Worm (Caenorhabditis elegans): ENCODE measurements around the gene Y38F1A.2.

DNA sequence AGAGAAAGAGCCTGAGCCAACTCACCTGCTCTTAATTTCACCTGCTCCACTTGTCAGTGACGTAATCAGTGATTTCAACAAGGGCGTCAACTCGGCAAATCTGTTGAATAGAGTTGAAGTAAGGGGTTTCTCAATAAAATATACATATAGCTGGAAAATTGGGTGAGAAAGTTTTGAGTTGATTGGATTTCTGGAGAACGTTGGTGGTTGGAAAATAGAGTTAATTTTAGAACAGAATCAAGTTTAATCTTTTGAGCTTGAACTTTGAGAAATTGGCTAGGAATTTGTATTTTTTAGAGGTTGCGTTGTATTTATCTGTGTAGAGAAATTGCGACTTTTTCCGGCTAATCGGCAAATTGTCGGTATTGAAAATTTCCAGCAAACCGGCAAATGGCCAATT lies 14.9 kb downstream of the Y38F1A.2 start, which contains the start of gene Y38F1A.4:
- TF ChIP-seq W03F9.2 (tag; optimal IDR thresholded peaks at IDR 0.05) (no peak), dao-5 (tag; optimal IDR thresholded peaks at IDR 0.05) (no peak), him-1 (tag; optimal IDR thresholded peaks at IDR 0.05) (no peak)
